Worm (Caenorhabditis elegans) whole organism, L4/young adult: ENCODE results near the gene hmp-1.

ENCODE experiments used
- dao-5 ChIP-seq: sonication (generic microtip); optimal IDR thresholded peaks from 2 replicates; lab custom pipeline; 2016; ENCODE audit warnings: missing genotype, missing genetic modification characterization, moderate library complexity, missing compliant biosample characterization
- him-1 ChIP-seq: sonication (generic microtip); optimal IDR thresholded peaks from 2 replicates; lab custom pipeline; 2016; ENCODE audit warnings: missing genotype, missing genetic modification reagents, missing genetic modification characterization, missing compliant biosample characterization

DNA sequence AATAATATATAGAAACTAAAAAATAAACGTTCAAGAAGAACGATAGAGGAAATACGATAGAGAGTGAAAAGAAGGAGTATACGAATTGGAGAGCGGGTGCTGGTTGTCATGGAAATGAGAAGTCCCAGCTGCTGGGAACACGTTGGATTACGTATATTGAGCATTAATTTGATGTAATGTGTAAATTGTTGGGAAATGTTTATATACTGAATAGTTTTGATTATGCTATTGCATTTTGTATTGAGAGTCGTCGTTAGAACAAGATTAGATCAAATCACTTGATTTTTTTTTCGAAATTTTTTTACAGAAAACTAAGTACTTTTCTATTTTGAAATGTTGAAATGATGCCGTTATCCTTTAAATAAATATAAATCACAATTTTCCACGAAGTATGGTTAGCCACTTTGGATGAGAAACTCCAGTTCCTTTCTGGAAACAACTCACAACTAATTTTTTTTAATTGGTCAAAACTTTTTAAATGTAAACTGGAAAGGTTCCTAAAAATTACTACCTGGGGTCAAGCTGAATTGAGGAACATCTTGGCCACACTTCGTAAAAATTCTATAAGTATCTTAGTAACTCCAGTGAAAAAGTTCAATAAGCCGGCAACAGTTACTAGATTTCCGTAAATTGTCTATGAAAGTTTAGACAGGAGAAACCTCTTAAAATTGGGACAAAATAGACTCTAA lies 1.8 kb upstream of the hmp-1 start, which contains the start of gene nphp-4:
- TF ChIP-seq him-1 (tag; lab: Kevin White, UChicago) (no peak), dao-5 (tag; lab: Kevin White, UChicago) (no peak)
